Fruit fly (Drosophila melanogaster) whole organism, embryonic: ENCODE measurements around the gene Prx5.

ENCODE experiments used
- CG11093 ChIP-seq: fragments of 200-800 bp; sonication (Bioruptor generic); IDR thresholded peaks from 3 replicates; pipeline ENCODE4 v1.3.6; 2022; ENCODE audit warnings: missing biosample characterization, missing genetic modification characterization
- CG12104 ChIP-seq: fragments of 200-800 bp; sonication (Bioruptor generic); optimal IDR thresholded peaks from 3 replicates; lab custom pipeline; 2016; ENCODE audit warnings: missing biosample characterization, missing genetic modification characterization
- CG12155 ChIP-seq: fragments of 200-800 bp; sonication (Bioruptor generic); optimal IDR thresholded peaks from 3 replicates; lab custom pipeline; 2016; ENCODE audit warnings: missing biosample characterization, missing genetic modification characterization
- CG12236 ChIP-seq: fragments of 200-800 bp; sonication (Bioruptor generic); optimal IDR thresholded peaks from 2 replicates; lab custom pipeline; 2016; ENCODE audit warnings: missing biosample characterization, missing genetic modification characterization
- CG14441 ChIP-seq: fragments of 200-800 bp; sonication (Bioruptor generic); IDR thresholded peaks from 2 replicates; pipeline ENCODE4 v1.3.6; 2022; ENCODE audit warnings: missing biosample characterization, missing genetic modification characterization
- CG17359 ChIP-seq: fragments of 200-800 bp; sonication (Bioruptor generic); optimal IDR thresholded peaks from 3 replicates; lab custom pipeline; 2018; ENCODE audit warnings: missing biosample characterization, mild to moderate bottlenecking, missing genetic modification characterization, moderate library complexity
- CG18764 ChIP-seq: fragments of 200-800 bp; sonication (Bioruptor generic); optimal IDR thresholded peaks from 3 replicates; lab custom pipeline; 2016; ENCODE audit warnings: missing biosample characterization, missing genetic modification characterization
- CG2116 ChIP-seq: fragments of 200-800 bp; sonication (Bioruptor generic); optimal IDR thresholded peaks from 3 replicates; lab custom pipeline; 2018; ENCODE audit warnings: missing biosample characterization, mild to moderate bottlenecking, missing genetic modification characterization
- CG30403 ChIP-seq: fragments of 200-800 bp; sonication (Bioruptor generic); optimal IDR thresholded peaks from 3 replicates; lab custom pipeline; 2016; ENCODE audit warnings: missing biosample characterization, missing genetic modification characterization
- CG31441 ChIP-seq: fragments of 200-800 bp; sonication (Bioruptor generic); IDR thresholded peaks from 2 replicates; pipeline ENCODE4 v1.3.6; 2022; ENCODE audit warnings: missing biosample characterization, missing genetic modification characterization
- CG3163 ChIP-seq: fragments of 200-800 bp; sonication (Bioruptor generic); optimal IDR thresholded peaks from 3 replicates; lab custom pipeline; 2016; ENCODE audit warnings: missing biosample characterization, missing genetic modification characterization
- CG3995 ChIP-seq: fragments of 200-800 bp; sonication (Bioruptor generic); optimal IDR thresholded peaks from 3 replicates; lab custom pipeline; 2016; ENCODE audit warnings: missing biosample characterization, missing genetic modification characterization
- CG6854 ChIP-seq: fragments of 200-800 bp; sonication (Bioruptor generic); optimal IDR thresholded peaks from 3 replicates; lab custom pipeline; 2017; ENCODE audit warnings: missing biosample characterization, mild to moderate bottlenecking, missing genetic modification characterization
- CG7928 ChIP-seq: fragments of 200-800 bp; sonication (Bioruptor generic); optimal IDR thresholded peaks from 2 replicates; lab custom pipeline; 2017; ENCODE audit warnings: missing biosample characterization, mild to moderate bottlenecking, missing genetic modification characterization
- CG8478 ChIP-seq: fragments of >200 bp; optimal IDR thresholded peaks from 2 replicates; lab custom pipeline; 2018
- CG9609 ChIP-seq: fragments of 200-800 bp; sonication (Bioruptor generic); optimal IDR thresholded peaks from 3 replicates; lab custom pipeline; 2016; ENCODE audit warnings: missing biosample characterization, missing genetic modification characterization
- CG9727 ChIP-seq: fragments of 200-800 bp; sonication (Bioruptor generic); optimal IDR thresholded peaks from 3 replicates; lab custom pipeline; 2017; ENCODE audit warnings: missing biosample characterization, mild to moderate bottlenecking, missing genetic modification characterization
- CG9932 ChIP-seq: fragments of 200-800 bp; sonication (Bioruptor generic); IDR thresholded peaks from 2 replicates; pipeline ENCODE4 v1.3.6; 2022; ENCODE audit warnings: missing biosample characterization, missing genetic modification characterization
- Camta ChIP-seq: fragments of 200-800 bp; sonication (Bioruptor generic); optimal IDR thresholded peaks from 2 replicates; lab custom pipeline; 2016; ENCODE audit warnings: missing biosample characterization, missing genetic modification characterization
- Ets65A ChIP-seq: fragments of 200-800 bp; sonication (Bioruptor generic); peaks from one replicate; lab custom pipeline; 2016; ENCODE audit warnings: missing biosample characterization, missing genetic modification characterization
- HmgZ ChIP-seq: fragments of 200-800 bp; sonication (Bioruptor generic); optimal IDR thresholded peaks from 2 replicates; lab custom pipeline; 2018; ENCODE audit warnings: missing biosample characterization, mild to moderate bottlenecking, missing genetic modification characterization
- Hr3 ChIP-seq: fragments of 200-800 bp; sonication (Bioruptor generic); optimal IDR thresholded peaks from 3 replicates; lab custom pipeline; 2016; ENCODE audit warnings: missing biosample characterization, missing genetic modification characterization
- Hr51 ChIP-seq, 2 experiments: fragments of 200-800 bp; sonication (Bioruptor generic); optimal IDR thresholded peaks; 2 replicates in 1 of 2; 3 replicates in 1 of 2; lab custom pipeline; 2016 to 2018; ENCODE audit warnings: missing biosample characterization in 2 of 2, missing genetic modification characterization in 2 of 2, mild to moderate bottlenecking in 1 of 2, moderate library complexity in 1 of 2
- MTF-1 ChIP-seq: fragments of 200-800 bp; sonication (Bioruptor generic); optimal IDR thresholded peaks from 2 replicates; lab custom pipeline; 2018; ENCODE audit warnings: missing biosample characterization, mild to moderate bottlenecking, missing genetic modification characterization, borderline replicate concordance
- Max ChIP-seq: fragments of 200-800 bp; sonication (Bioruptor generic); optimal IDR thresholded peaks from 2 replicates; lab custom pipeline; 2016; ENCODE audit warnings: missing biosample characterization, mild to moderate bottlenecking, missing genetic modification characterization
- YL-1 ChIP-seq: fragments of 200-800 bp; sonication (Bioruptor generic); optimal IDR thresholded peaks from 3 replicates; lab custom pipeline; 2017; ENCODE audit warnings: missing biosample characterization, mild to moderate bottlenecking, missing genetic modification characterization
- bbx ChIP-seq: fragments of 200-800 bp; sonication (Bioruptor generic); IDR thresholded peaks from 2 replicates; pipeline ENCODE4 v1.3.6; 2022; ENCODE audit warnings: missing biosample characterization, missing genetic modification characterization; ENCODE audit not compliant: partially characterized antibody
- btn ChIP-seq: fragments of 200-800 bp; sonication (Bioruptor generic); optimal IDR thresholded peaks from 2 replicates; lab custom pipeline; 2016; ENCODE audit warnings: missing biosample characterization, missing genetic modification characterization
- caup ChIP-seq: fragments of 200-800 bp; sonication (Bioruptor generic); optimal IDR thresholded peaks from 3 replicates; lab custom pipeline; 2017; ENCODE audit warnings: missing biosample characterization, mild to moderate bottlenecking, missing genetic modification characterization, moderate library complexity; ENCODE audit not compliant: severe bottlenecking
- dmrt99B ChIP-seq: fragments of 200-800 bp; sonication (Bioruptor generic); optimal IDR thresholded peaks from 2 replicates; lab custom pipeline; 2018; ENCODE audit warnings: missing biosample characterization, mild to moderate bottlenecking, missing genetic modification characterization, moderate library complexity
- emc ChIP-seq: fragments of 200-800 bp; sonication (Bioruptor generic); optimal IDR thresholded peaks from 2 replicates; lab custom pipeline; 2016; ENCODE audit warnings: missing biosample characterization, missing genetic modification characterization
- ems ChIP-seq: fragments of 200-800 bp; sonication (Bioruptor generic); optimal IDR thresholded peaks from 3 replicates; lab custom pipeline; 2016; ENCODE audit warnings: missing biosample characterization, missing genetic modification characterization
- esg ChIP-seq: fragments of 200-800 bp; sonication (Bioruptor generic); conservative IDR thresholded peaks from 2 replicates; pipeline ENCODE4 v1.3.6; 2022; ENCODE audit warnings: missing biosample characterization, missing genetic modification characterization
- eve ChIP-seq, 2 experiments: fragments of >200 bp; optimal IDR thresholded peaks; 2 replicates each; lab custom pipeline; 2017; ENCODE audit warnings: missing biosample characterization in 2 of 2, missing genetic modification characterization in 2 of 2
- ftz-f1 ChIP-seq: fragments of 200-800 bp; sonication (Bioruptor generic); optimal IDR thresholded peaks from 2 replicates; lab custom pipeline; 2016; ENCODE audit warnings: missing biosample characterization, missing genetic modification characterization
- fu2 ChIP-seq: fragments of 200-800 bp; sonication (Bioruptor generic); optimal IDR thresholded peaks from 2 replicates; lab custom pipeline; 2016; ENCODE audit warnings: missing biosample characterization, missing genetic modification characterization
- gsb-n ChIP-seq: fragments of 200-800 bp; sonication (Bioruptor generic); optimal IDR thresholded peaks from 3 replicates; lab custom pipeline; 2018; ENCODE audit warnings: missing biosample characterization, mild to moderate bottlenecking, missing genetic modification characterization
- her ChIP-seq: fragments of 200-800 bp; sonication (Bioruptor generic); optimal IDR thresholded peaks from 2 replicates; lab custom pipeline; 2016; ENCODE audit warnings: missing biosample characterization, missing genetic modification characterization
- ind ChIP-seq: fragments of 200-800 bp; sonication (Bioruptor generic); optimal IDR thresholded peaks from 3 replicates; lab custom pipeline; 2016; ENCODE audit warnings: missing biosample characterization, missing genetic modification characterization
- kni ChIP-seq: fragments of 200-800 bp; sonication (Bioruptor generic); optimal IDR thresholded peaks from 3 replicates; lab custom pipeline; 2017; ENCODE audit warnings: mild to moderate bottlenecking, missing biosample characterization, missing genetic modification reagents, missing genetic modification characterization
- knrl ChIP-seq: fragments of 200-800 bp; sonication (Bioruptor generic); IDR thresholded peaks from 3 replicates; pipeline ENCODE4 v1.3.6; 2022; ENCODE audit warnings: missing biosample characterization, missing genetic modification characterization; ENCODE audit not compliant: partially characterized antibody
- lmd ChIP-seq: fragments of 200-800 bp; sonication (Bioruptor generic); IDR thresholded peaks from 2 replicates; pipeline ENCODE4 v1.3.6; 2022; ENCODE audit warnings: missing biosample characterization, missing genetic modification characterization
- phol ChIP-seq: fragments of 200-800 bp; sonication (Bioruptor generic); optimal IDR thresholded peaks from 3 replicates; lab custom pipeline; 2018; ENCODE audit warnings: missing biosample characterization, mild to moderate bottlenecking, missing genetic modification characterization, moderate library complexity
- row ChIP-seq: fragments of 200-800 bp; sonication (Bioruptor generic); IDR thresholded peaks from 3 replicates; pipeline ENCODE4 v1.3.6; 2022; ENCODE audit warnings: missing biosample characterization, missing genetic modification characterization
- slbo ChIP-seq: fragments of 200-800 bp; sonication (Bioruptor generic); IDR thresholded peaks from 2 replicates; pipeline ENCODE4 v1.3.6; 2022; ENCODE audit warnings: missing biosample characterization, missing genetic modification characterization
- sr ChIP-seq: fragments of 200-800 bp; sonication (Bioruptor generic); IDR thresholded peaks from 3 replicates; pipeline ENCODE4 v1.3.6; 2022; ENCODE audit warnings: missing biosample characterization, missing genetic modification characterization
- tap ChIP-seq: fragments of 200-800 bp; optimal IDR thresholded peaks from 3 replicates; lab custom pipeline; 2019; ENCODE audit warnings: missing biosample characterization, mild to moderate bottlenecking, missing genetic modification characterization, moderate library complexity
- tin ChIP-seq: fragments of 200-800 bp; sonication (Bioruptor generic); optimal IDR thresholded peaks from 3 replicates; lab custom pipeline; 2016; ENCODE audit warnings: missing biosample characterization, missing genetic modification characterization
- trem ChIP-seq: fragments of 200-800 bp; optimal IDR thresholded peaks from 3 replicates; lab custom pipeline; 2019; ENCODE audit warnings: missing biosample characterization, mild to moderate bottlenecking, missing genetic modification characterization, moderate library complexity
- tx ChIP-seq: fragments of 200-800 bp; sonication (Bioruptor generic); optimal IDR thresholded peaks from 2 replicates; lab custom pipeline; 2016; ENCODE audit warnings: missing biosample characterization, missing genetic modification characterization
- zfh2 ChIP-seq: fragments of 200-800 bp; sonication (Bioruptor generic); optimal IDR thresholded peaks from 2 replicates; lab custom pipeline; 2016; ENCODE audit warnings: missing biosample characterization, missing genetic modification characterization

Prx5 gene

DNA sequence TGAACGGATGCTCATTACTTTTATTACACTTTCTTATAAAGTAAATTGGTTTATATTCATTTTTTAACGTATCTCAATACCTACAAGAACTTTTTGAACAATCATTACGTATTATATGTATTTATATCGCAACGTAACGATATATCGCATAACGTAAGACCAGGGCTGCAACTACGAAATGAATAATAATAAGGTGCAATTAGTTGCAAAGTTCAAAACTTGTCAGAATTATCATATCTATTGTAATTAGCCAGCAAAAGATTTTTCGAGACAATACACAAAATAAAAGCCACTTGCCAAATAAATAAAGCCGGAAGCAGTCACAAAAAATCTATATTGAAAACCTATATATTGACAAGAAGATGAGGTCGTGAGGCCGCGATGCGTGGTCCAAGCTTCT is 48.2 kb upstream of the Prx5 start (continued):
- TF ChIP-seq lmd (GFP tag; lab: Robert Waterston, UW): peak; percentile 25; the same call in 1 of the 2 replicates
- TF ChIP-seq row (GFP tag; lab: Robert Waterston, UW): peak; percentile 66
- TF ChIP-seq zfh2 (GFP tag; lab: Kevin White, UChicago): peak; percentile 57
- TF ChIP-seq ems (GFP tag; lab: Kevin White, UChicago): peak; percentile 15
- TF ChIP-seq CG3995: no peak
- peak; percentile 87 for TF ChIP-seq CG7928 (GFP tag; lab: Kevin White, UChicago)
- peak; percentile 46; the same call in 1 of the 2 replicates for TF ChIP-seq slbo (GFP tag; lab: Robert Waterston, UW)
- no peak for TF ChIP-seq CG14441 (GFP tag; lab: Robert Waterston, UW)
- TF ChIP-seq Hr51 (GFP tag; optimal IDR thresholded peaks at IDR 0.05; lab: Kevin White, UChicago): peak in 1 of 2 experiments; percentile 19
- no peak for TF ChIP-seq MTF-1
- no peak for TF ChIP-seq Max
- TF ChIP-seq CG17359 (tag; lab: Kevin White, UChicago): peak; percentile 19
- no peak for TF ChIP-seq CG12104 (GFP tag; lab: Kevin White, UChicago)
- TF ChIP-seq trem (tag; lab: Kevin White, UChicago): peak; percentile 20
- no peak for TF ChIP-seq CG12236 (GFP tag; lab: Kevin White, UChicago)
- no peak for TF ChIP-seq eve (GFP tag; optimal IDR thresholded peaks at IDR 0.05; lab: Kevin White, UChicago)
- peak; percentile 72; the same call in 2 of the 3 replicates for TF ChIP-seq knrl (GFP tag; lab: Robert Waterston, UW)
- no peak for TF ChIP-seq CG6854
- TF ChIP-seq CG30403: peak; percentile 59
- peak; percentile 37 for TF ChIP-seq phol (tag; lab: Kevin White, UChicago)
- TF ChIP-seq CG12155: peak; percentile 41
- TF ChIP-seq Ets65A (GFP tag; lab: Kevin White, UChicago): peak; percentile 92
- no peak for TF ChIP-seq YL-1
- TF ChIP-seq Hr3: peak; percentile 1
- TF ChIP-seq emc (GFP tag; lab: Kevin White, UChicago): no peak
- TF ChIP-seq gsb-n (tag; lab: Kevin White, UChicago): no peak
- TF ChIP-seq CG9932 (GFP tag; lab: Robert Waterston, UW): peak; percentile 65
- TF ChIP-seq HmgZ (tag; lab: Kevin White, UChicago): peak; percentile 46
- no peak for TF ChIP-seq CG31441 (GFP tag; lab: Robert Waterston, UW)
- TF ChIP-seq CG11093 (GFP tag; lab: Robert Waterston, UW): no peak
- TF ChIP-seq ftz-f1 (GFP tag; lab: Kevin White, UChicago): no peak
- no peak for TF ChIP-seq dmrt99B
- TF ChIP-seq CG2116 (GFP tag; lab: Kevin White, UChicago): peak; percentile 53
- peak; percentile 46 for TF ChIP-seq bbx
- no peak for TF ChIP-seq tx (GFP tag; lab: Kevin White, UChicago)
- peak; percentile 53 for TF ChIP-seq ind (GFP tag; lab: Kevin White, UChicago)
- TF ChIP-seq her (GFP tag; lab: Kevin White, UChicago): no peak
- TF ChIP-seq tin (GFP tag; lab: Kevin White, UChicago): peak; percentile 54
- no peak for TF ChIP-seq kni (GFP tag; lab: Kevin White, UChicago)
- TF ChIP-seq CG18764 (GFP tag; lab: Kevin White, UChicago): peak; percentile 1
- no peak for TF ChIP-seq CG8478 (lab: Kevin White, UChicago)
- TF ChIP-seq tap (tag; lab: Kevin White, UChicago): no peak
- TF ChIP-seq esg (GFP tag; lab: Robert Waterston, UW): no peak; the same call in 1 of the 2 replicates
- no peak for TF ChIP-seq CG3163
- no peak for TF ChIP-seq btn (GFP tag; lab: Kevin White, UChicago)
- TF ChIP-seq fu2: peak; percentile 33
- peak; percentile 10 for TF ChIP-seq CG9727
- TF ChIP-seq caup: peak; percentile 2
- no peak for TF ChIP-seq sr (GFP tag; lab: Robert Waterston, UW)
- TF ChIP-seq CG9609 (GFP tag; lab: Kevin White, UChicago): peak; percentile 26
- TF ChIP-seq Camta (GFP tag; lab: Kevin White, UChicago): peak; percentile 28
